Fruit fly (Drosophila melanogaster): ENCODE results near the gene orb.

orb gene

DNA sequence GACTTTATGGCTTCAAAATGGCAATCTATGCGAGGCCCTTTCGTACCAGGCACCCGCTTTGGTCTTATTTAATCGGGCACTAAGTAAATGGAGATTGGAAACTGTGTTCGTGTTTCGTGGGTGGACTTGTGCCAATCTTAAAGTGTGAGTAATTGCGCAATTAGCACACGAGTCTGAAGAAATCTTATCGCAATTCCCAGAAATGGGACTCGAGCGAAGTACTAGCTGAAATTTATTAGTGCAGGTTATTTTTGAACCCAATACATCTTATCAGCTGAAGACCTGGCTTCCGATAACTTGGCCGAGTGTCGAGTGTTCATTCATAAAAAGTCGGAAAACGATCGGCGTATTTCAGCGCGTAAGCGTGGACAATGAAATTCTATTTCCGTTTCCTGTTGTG, 36.2 kb upstream of the orb start:
- peak; percentile 92 for TF ChIP-seq cic (GFP tag; optimal IDR thresholded peaks at IDR 0.05)
- no peak for TF ChIP-seq tj (GFP tag; optimal IDR thresholded peaks at IDR 0.05)

- TF ChIP-seq Clk (GFP tag; optimal IDR thresholded peaks at IDR 0.05) (no peak), CG14711 (tag; optimal IDR thresholded peaks at IDR 0.05) (no peak), kay (GFP tag; ENCODE audit: borderline replicate concordance) (no peak), toe (GFP tag; optimal IDR thresholded peaks at IDR 0.05) (no peak), Crg-1 (GFP tag; optimal IDR thresholded peaks at IDR 0.05) (no peak)
These were observed 35.0 kb upstream of the orb start for dm6 chr3R:23315630-23316029.

DNA sequence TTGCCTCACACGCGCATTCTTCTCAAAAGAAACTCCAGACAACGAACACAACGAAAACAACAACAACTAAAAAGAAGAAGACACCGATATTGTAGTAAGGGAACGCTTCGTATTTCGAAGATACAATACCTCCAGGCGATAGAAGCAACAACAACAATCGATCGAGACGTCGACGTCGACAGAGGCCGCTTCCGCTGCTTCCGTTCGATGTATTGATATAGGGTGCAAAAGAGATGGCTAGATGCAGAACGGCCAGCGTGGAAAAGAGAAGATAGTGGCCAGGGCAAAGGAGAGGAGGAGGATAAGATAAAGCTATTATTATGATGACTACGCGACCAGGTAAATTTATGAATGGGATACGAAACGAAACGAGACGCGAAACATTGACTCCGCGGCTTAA, 34.6 kb upstream of the orb start:
- TF ChIP-seq cic (GFP tag; optimal IDR thresholded peaks at IDR 0.05), result peak; percentile 79
- no peak for TF ChIP-seq Crg-1 (GFP tag; optimal IDR thresholded peaks at IDR 0.05)
- no peak for TF ChIP-seq CG11617 (GFP tag; optimal IDR thresholded peaks at IDR 0.05)

dm6 chr3R:23314332-23314731, 33.7 kb upstream of the orb start:
- TF ChIP-seq pad (GFP tag; optimal IDR thresholded peaks at IDR 0.05) (no peak), Crg-1 (GFP tag; optimal IDR thresholded peaks at IDR 0.05) (no peak), CG7045 (GFP tag; optimal IDR thresholded peaks at IDR 0.05) (peak; percentile 7), CG11617 (GFP tag; optimal IDR thresholded peaks at IDR 0.05) (no peak), kay (GFP tag; ENCODE audit: borderline replicate concordance) (no peak), Clk (GFP tag; optimal IDR thresholded peaks at IDR 0.05) (no peak), cic (GFP tag; optimal IDR thresholded peaks at IDR 0.05) (peak; percentile 99), CG33017 (tag; optimal IDR thresholded peaks at IDR 0.05) (peak; percentile 16), CG12768 (GFP tag; optimal IDR thresholded peaks at IDR 0.05) (peak; percentile 17), cnc (optimal IDR thresholded peaks at IDR 0.05) (no peak), CG1620 (GFP tag; optimal IDR thresholded peaks at IDR 0.05) (no peak), CG14711 (tag; optimal IDR thresholded peaks at IDR 0.05) (no peak), Mnt (GFP tag; optimal IDR thresholded peaks at IDR 0.05) (peak; percentile 4)

dm6 chr3R:23312796-23313195, 32.1 kb upstream of the orb start:
- TF ChIP-seq ovo (GFP tag; optimal IDR thresholded peaks at IDR 0.05) (no peak), kay (GFP tag; ENCODE audit: borderline replicate concordance) (no peak), toe (GFP tag; optimal IDR thresholded peaks at IDR 0.05) (no peak), cnc (optimal IDR thresholded peaks at IDR 0.05) (no peak), bab1 (GFP tag; optimal IDR thresholded peaks at IDR 0.05) (no peak), pad (GFP tag; optimal IDR thresholded peaks at IDR 0.05) (no peak), CG7045 (GFP tag; optimal IDR thresholded peaks at IDR 0.05) (no peak), Crg-1 (GFP tag; optimal IDR thresholded peaks at IDR 0.05) (no peak), CG12768 (GFP tag; optimal IDR thresholded peaks at IDR 0.05) (no peak), CG14711 (tag; optimal IDR thresholded peaks at IDR 0.05) (no peak), CG33017 (tag; optimal IDR thresholded peaks at IDR 0.05) (no peak), CG7101 (tag; optimal IDR thresholded peaks at IDR 0.05) (no peak), CG11617 (GFP tag; optimal IDR thresholded peaks at IDR 0.05) (no peak), tj (GFP tag; optimal IDR thresholded peaks at IDR 0.05) (no peak), Hr96 (GFP tag; optimal IDR thresholded peaks at IDR 0.05) (no peak), CG5204 (GFP tag; optimal IDR thresholded peaks at IDR 0.05) (no peak), Clk (GFP tag; optimal IDR thresholded peaks at IDR 0.05) (no peak)

- TF ChIP-seq ovo (GFP tag; optimal IDR thresholded peaks at IDR 0.05), result no peak
- no peak for TF ChIP-seq cnc (optimal IDR thresholded peaks at IDR 0.05)
- no peak for TF ChIP-seq Hr96 (GFP tag; optimal IDR thresholded peaks at IDR 0.05)
- TF ChIP-seq tj (GFP tag; optimal IDR thresholded peaks at IDR 0.05), result no peak
- no peak for TF ChIP-seq CG7045 (GFP tag; optimal IDR thresholded peaks at IDR 0.05)
- no peak for TF ChIP-seq CG1620 (GFP tag; optimal IDR thresholded peaks at IDR 0.05)
- no peak for TF ChIP-seq Crg-1 (GFP tag; optimal IDR thresholded peaks at IDR 0.05)
- no peak for TF ChIP-seq CG12768 (GFP tag; optimal IDR thresholded peaks at IDR 0.05)
- TF ChIP-seq cic (GFP tag; optimal IDR thresholded peaks at IDR 0.05), result no peak
- TF ChIP-seq CG7101 (tag; optimal IDR thresholded peaks at IDR 0.05), result no peak
- no peak for TF ChIP-seq CG33017 (tag; optimal IDR thresholded peaks at IDR 0.05)
These were observed 29.5 kb upstream of the orb start for dm6 chr3R:23310151-23310550.

dm6 chr3R:23309690-23310089, 29.0 kb upstream of the orb start:
- TF ChIP-seq CG33017 (tag; optimal IDR thresholded peaks at IDR 0.05) (no peak), cnc (optimal IDR thresholded peaks at IDR 0.05) (no peak), CG7045 (GFP tag; optimal IDR thresholded peaks at IDR 0.05) (no peak), ovo (GFP tag; optimal IDR thresholded peaks at IDR 0.05) (no peak), Mnt (GFP tag; optimal IDR thresholded peaks at IDR 0.05) (no peak), kay (GFP tag; ENCODE audit: borderline replicate concordance) (no peak), cic (GFP tag; optimal IDR thresholded peaks at IDR 0.05) (no peak), Hr96 (GFP tag; optimal IDR thresholded peaks at IDR 0.05) (no peak), tj (GFP tag; optimal IDR thresholded peaks at IDR 0.05) (no peak), Clk (GFP tag; optimal IDR thresholded peaks at IDR 0.05) (no peak), CG5204 (GFP tag; optimal IDR thresholded peaks at IDR 0.05) (no peak), CG14711 (tag; optimal IDR thresholded peaks at IDR 0.05) (no peak), CG1620 (GFP tag; optimal IDR thresholded peaks at IDR 0.05) (no peak), bab1 (GFP tag; optimal IDR thresholded peaks at IDR 0.05) (no peak), CG12768 (GFP tag; optimal IDR thresholded peaks at IDR 0.05) (no peak), CG11617 (GFP tag; optimal IDR thresholded peaks at IDR 0.05) (no peak)

Measured in whole organism, adult.